Worm (Caenorhabditis elegans) whole organism, L2 larva: ENCODE results near the gene col-96.

Source experiments
- R02D3.7 ChIP-seq: fragments of 150-350 bp; optimal IDR thresholded peaks from 2 replicates; lab custom pipeline; 2014; ENCODE audit warnings: missing biosample characterization, missing genetic modification characterization
- mab-5 ChIP-seq: fragments of 150-350 bp; optimal IDR thresholded peaks from 2 replicates; lab custom pipeline; 2014; ENCODE audit warnings: missing biosample characterization, missing genetic modification characterization
- nhr-10 ChIP-seq: sonication (generic microtip); optimal IDR thresholded peaks from 2 replicates; lab custom pipeline; 2017; ENCODE audit warnings: missing biosample characterization, missing genetic modification characterization
- nhr-11 ChIP-seq: fragments of 150-350 bp; optimal IDR thresholded peaks from 2 replicates; lab custom pipeline; 2014; ENCODE audit warnings: missing biosample characterization, missing genetic modification characterization
- nhr-6 ChIP-seq: fragments of 150-350 bp; optimal IDR thresholded peaks from 2 replicates; lab custom pipeline; 2014; ENCODE audit warnings: missing biosample characterization, missing genetic modification characterization
- nhr-77 ChIP-seq: fragments of 150-350 bp; optimal IDR thresholded peaks from 2 replicates; lab custom pipeline; 2014; ENCODE audit warnings: missing biosample characterization, missing genetic modification characterization
- sem-4 ChIP-seq: fragments of 150-350 bp; optimal IDR thresholded peaks from 2 replicates; lab custom pipeline; 2014; ENCODE audit warnings: missing biosample characterization, missing genetic modification reagents, missing genetic modification characterization
- ztf-11 ChIP-seq: sonication (generic microtip); optimal IDR thresholded peaks from 2 replicates; lab custom pipeline; 2017; ENCODE audit warnings: missing biosample characterization, missing genetic modification characterization

ce11 chrIII:11656389-11656788 is 50.2 kb downstream of the col-96 start:
- TF ChIP-seq nhr-6 (tag; lab: Kevin White, UChicago) (no peak), mab-5 (tag; lab: Kevin White, UChicago) (no peak), sem-4 (tag; lab: Kevin White, UChicago) (no peak), nhr-10 (tag; lab: Kevin White, UChicago) (no peak), nhr-77 (tag; lab: Kevin White, UChicago) (no peak), R02D3.7 (no peak), nhr-11 (no peak), ztf-11 (tag; lab: Kevin White, UChicago) (no peak)
